Worm (Caenorhabditis elegans): Measurements from ENCODE around the gene Y59A8B.19.
"Not testable (repeated sequence)": the region's sequence is repeated elsewhere in the genome, so short reads cannot be mapped to it uniquely, and the experiment has no call there.

Gene Y59A8B.19

ce11 chrV:18043271-18043670, 36.2 kb downstream of the Y59A8B.19 start, which contains the start of gene ebp-1:
TSS of gene ebp-1 (plus strand) at chrV:18043571.
- no peak for TF ChIP-seq ttx-3 (tag; optimal IDR thresholded peaks at IDR 0.05)
- TF ChIP-seq ceh-18 (tag; optimal IDR thresholded peaks at IDR 0.05) = no peak
- TF ChIP-seq ceh-19 (GFP tag; optimal IDR thresholded peaks at IDR 0.05) = no peak
- TF ChIP-seq elt-4 (tag; optimal IDR thresholded peaks at IDR 0.05) = no peak
- no peak for TF ChIP-seq ztf-16 (tag; optimal IDR thresholded peaks at IDR 0.05)
- TF ChIP-seq pqm-1 (tag; optimal IDR thresholded peaks at IDR 0.05) = no peak

ce11 chrV:18055297-18056019, 48.4 kb downstream of the Y59A8B.19 start, which contains the start of the genes Y59A8B.25 and ebp-3:
TSS of gene Y59A8B.25 (minus strand) at chrV:18055397.
TSS of gene ebp-3 (plus strand) at chrV:18055969.
- not testable (repeated sequence) for TF ChIP-seq pax-1 (tag; optimal IDR thresholded peaks at IDR 0.05); hlh-13 (GFP tag; optimal IDR thresholded peaks at IDR 0.05); elt-4 (tag; optimal IDR thresholded peaks at IDR 0.05)

Measured in whole organism, late embryonic.